Fruit fly (Drosophila melanogaster) Kc167 (cell line): ENCODE data around the gene CG31406.

Experiments
- Myc ChIP-seq: fragments of >200 bp; optimal IDR thresholded peaks from 2 replicates; lab custom pipeline; 2017; ENCODE audit warnings: missing external identifiers
- Sin3A ChIP-seq: fragments of >200 bp; optimal IDR thresholded peaks from 2 replicates; lab custom pipeline; 2018; ENCODE audit warnings: missing external identifiers
- h ChIP-seq: fragments of >200 bp; optimal IDR thresholded peaks from 3 replicates; lab custom pipeline; 2018; ENCODE audit warnings: missing external identifiers
- psq ChIP-seq: fragments of >200 bp; optimal IDR thresholded peaks from 2 replicates; lab custom pipeline; 2017; ENCODE audit warnings: missing external identifiers
- ttk ChIP-seq: sonication (Bioruptor generic); optimal IDR thresholded peaks from 2 replicates; lab custom pipeline; 2017; ENCODE audit warnings: missing external identifiers

DNA sequence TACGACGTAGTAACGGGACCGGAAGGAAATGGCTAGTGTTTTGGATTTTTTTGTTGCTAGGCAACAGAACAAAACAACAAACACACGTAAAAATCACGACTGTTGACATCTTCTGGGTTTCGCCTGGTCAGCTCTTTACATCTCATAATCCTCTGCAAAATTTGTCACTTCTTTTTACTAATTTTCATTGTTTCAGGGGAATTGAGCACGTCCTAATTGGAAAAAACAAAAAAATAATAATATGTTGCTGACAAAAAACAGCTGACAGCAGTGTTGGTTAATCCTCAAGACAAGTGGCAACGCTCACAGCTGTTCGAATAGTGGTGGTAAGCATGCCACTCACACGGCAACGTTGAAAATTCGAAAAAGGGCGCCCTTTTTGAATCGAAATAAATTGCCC, 29.3 kb downstream of the CG31406 start, which contains the start of gene Rfx:
- no peak for TF ChIP-seq psq
- TF ChIP-seq h: no peak
- TF ChIP-seq ttk (lab: Kevin White, UChicago): no peak
- TF ChIP-seq Myc (lab: Kevin White, UChicago): no peak
- TF ChIP-seq Sin3A (lab: Kevin White, UChicago): no peak
